ENCODE assay signal across 4 fruit fly cellular contexts in the genomic region with DNA sequence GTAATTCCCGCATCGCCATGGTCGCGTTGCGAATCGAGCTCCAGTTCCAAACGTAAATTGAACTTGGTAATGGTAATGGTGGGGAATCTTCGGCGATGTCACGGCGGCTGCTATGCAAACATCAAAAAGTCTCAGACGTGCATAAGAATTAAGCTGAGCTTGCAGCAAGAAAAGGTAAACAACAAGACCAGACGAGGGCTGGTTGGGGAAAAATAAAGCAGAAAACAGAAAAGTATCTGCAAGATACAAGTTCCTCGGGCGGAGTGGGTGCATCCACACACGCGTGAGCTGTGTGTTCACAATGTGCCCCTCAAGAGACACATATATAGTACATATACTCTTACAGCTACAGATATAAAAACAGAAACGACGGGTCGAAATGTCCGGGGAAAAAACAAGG.
A peak's percentile ranks its signal among the peaks of the same experiment; 100 is the strongest.
TF ChIP-seq lines count a peak whose summit lies in the region.

No protein-coding gene starts in this region.

- TF ChIP-seq CTCF in whole organism, embryonic (GFP tag; optimal IDR thresholded peaks at IDR 0.05; lab: Kevin White, UChicago): no peak

TF ChIP-seq in whole organism, adult, 20 proteins besides CTCF, POLR2A, EP300 and RAD21:
- no peak for TF ChIP-seq cnc (optimal IDR thresholded peaks at IDR 0.05; lab: Kevin White, UChicago)
- no peak for TF ChIP-seq CG7045 (GFP tag; optimal IDR thresholded peaks at IDR 0.05; lab: Kevin White, UChicago)
- no peak for TF ChIP-seq Clk (GFP tag; optimal IDR thresholded peaks at IDR 0.05; lab: Kevin White, UChicago)
- peak; percentile 26 for TF ChIP-seq tj (GFP tag; optimal IDR thresholded peaks at IDR 0.05; lab: Kevin White, UChicago)
- no peak for TF ChIP-seq ovo (GFP tag; optimal IDR thresholded peaks at IDR 0.05; lab: Kevin White, UChicago)
- no peak for TF ChIP-seq CG14711 (tag; optimal IDR thresholded peaks at IDR 0.05; lab: Kevin White, UChicago)

TF ChIP-seq in whole organism, embryonic, 481 proteins besides CTCF, POLR2A, EP300 and RAD21:
- TF ChIP-seq onecut (GFP tag; IDR thresholded peaks at IDR 0.05; lab: Robert Waterston, UW) (no peak), nom (GFP tag; optimal IDR thresholded peaks at IDR 0.05; lab: Kevin White, UChicago) (peak; percentile 35)

TF ChIP-seq in whole organism, prepupa, 60 proteins besides CTCF, POLR2A, EP300 and RAD21:
- TF ChIP-seq CG6854 (GFP tag; optimal IDR thresholded peaks at IDR 0.05; lab: Kevin White, UChicago): no peak
- no peak for TF ChIP-seq fd59A (GFP tag; optimal IDR thresholded peaks at IDR 0.05; lab: Kevin White, UChicago)
- no peak for TF ChIP-seq Hr39 (GFP tag; optimal IDR thresholded peaks at IDR 0.05; lab: Kevin White, UChicago)
- no peak for TF ChIP-seq CG11294 (GFP tag; IDR thresholded peaks at IDR 0.05; lab: Robert Waterston, UW)
- no peak for TF ChIP-seq Smox (GFP tag; optimal IDR thresholded peaks at IDR 0.05; lab: Kevin White, UChicago)
- peak; percentile 18 for TF ChIP-seq spab (GFP tag; optimal IDR thresholded peaks at IDR 0.05; lab: Kevin White, UChicago)
- no peak for TF ChIP-seq CG34406 (GFP tag; optimal IDR thresholded peaks at IDR 0.05; lab: Kevin White, UChicago)
- TF ChIP-seq dsx (GFP tag; optimal IDR thresholded peaks at IDR 0.05; lab: Kevin White, UChicago; ENCODE audit: poor library complexity, severe bottlenecking): peak; percentile 25
- TF ChIP-seq Eip75B (GFP tag; optimal IDR thresholded peaks at IDR 0.05; lab: Kevin White, UChicago): peak; percentile 16
- TF ChIP-seq CG8119 (GFP tag; IDR thresholded peaks at IDR 0.05; lab: Robert Waterston, UW): no peak
- TF ChIP-seq CG4318 (GFP tag; optimal IDR thresholded peaks at IDR 0.05; lab: Kevin White, UChicago): no peak
- TF ChIP-seq salr (GFP tag; optimal IDR thresholded peaks at IDR 0.05; lab: Kevin White, UChicago): no peak
- TF ChIP-seq CG1621 (tag; optimal IDR thresholded peaks at IDR 0.05; lab: Kevin White, UChicago): peak; percentile 50
- TF ChIP-seq topi (GFP tag; optimal IDR thresholded peaks at IDR 0.05; lab: Kevin White, UChicago): no peak
- no peak for TF ChIP-seq Ets96B (tag; optimal IDR thresholded peaks at IDR 0.05; lab: Kevin White, UChicago)
- no peak for TF ChIP-seq Lpt (GFP tag; optimal IDR thresholded peaks at IDR 0.05; lab: Kevin White, UChicago)
- peak; percentile 38 to 59 for TF ChIP-seq ss (GFP tag; optimal IDR thresholded peaks at IDR 0.05; lab: Kevin White, UChicago)
- TF ChIP-seq CG3919 (GFP tag; optimal IDR thresholded peaks at IDR 0.05; lab: Kevin White, UChicago): peak; percentile 1
- no peak for TF ChIP-seq Sox102F (GFP tag; optimal IDR thresholded peaks at IDR 0.05; lab: Kevin White, UChicago)
- no peak for TF ChIP-seq Blimp-1 (GFP tag; optimal IDR thresholded peaks at IDR 0.05; lab: Kevin White, UChicago)
- TF ChIP-seq CG8319 (GFP tag; optimal IDR thresholded peaks at IDR 0.05; lab: Kevin White, UChicago): no peak
- no peak for TF ChIP-seq CG31627 (GFP tag; optimal IDR thresholded peaks at IDR 0.05; lab: Kevin White, UChicago)
- no peak for TF ChIP-seq eg (GFP tag; IDR thresholded peaks at IDR 0.05; lab: Robert Waterston, UW)
- no peak for TF ChIP-seq Gug (GFP tag; IDR thresholded peaks at IDR 0.05; lab: Robert Waterston, UW)
- no peak for TF ChIP-seq Sox14 (GFP tag; optimal IDR thresholded peaks at IDR 0.05; lab: Kevin White, UChicago)
- peak; percentile 43 for TF ChIP-seq CG6808 (GFP tag; optimal IDR thresholded peaks at IDR 0.05; lab: Kevin White, UChicago)
- TF ChIP-seq Ets21C (GFP tag; optimal IDR thresholded peaks at IDR 0.05; lab: Kevin White, UChicago): no peak
- TF ChIP-seq CG10631 (GFP tag; optimal IDR thresholded peaks at IDR 0.05; lab: Kevin White, UChicago): no peak
- no peak for TF ChIP-seq achi (GFP tag; optimal IDR thresholded peaks at IDR 0.05; lab: Kevin White, UChicago)
- TF ChIP-seq svp (GFP tag; lab: Kevin White, UChicago): no peak
- peak; percentile 53 for TF ChIP-seq Eip78C (GFP tag; lab: Kevin White, UChicago)
- TF ChIP-seq vri (GFP tag; optimal IDR thresholded peaks at IDR 0.05; lab: Kevin White, UChicago): no peak
- TF ChIP-seq CG3032 (tag; optimal IDR thresholded peaks at IDR 0.05; lab: Kevin White, UChicago): no peak
- no peak for TF ChIP-seq Eip93F (GFP tag; optimal IDR thresholded peaks at IDR 0.05; lab: Kevin White, UChicago)
- peak; percentile 12 for TF ChIP-seq CG10669 (GFP tag; optimal IDR thresholded peaks at IDR 0.05; lab: Kevin White, UChicago)
- TF ChIP-seq fkh (GFP tag; optimal IDR thresholded peaks at IDR 0.05; lab: Kevin White, UChicago): no peak
- no peak for TF ChIP-seq OdsH (GFP tag; optimal IDR thresholded peaks at IDR 0.05; lab: Kevin White, UChicago)
- TF ChIP-seq Hr38 (GFP tag; optimal IDR thresholded peaks at IDR 0.05; lab: Kevin White, UChicago): no peak
- no peak for TF ChIP-seq CG11902 (GFP tag; optimal IDR thresholded peaks at IDR 0.05; lab: Kevin White, UChicago)

TF ChIP-seq in whole organism, pupa, 21 proteins besides CTCF, POLR2A, EP300 and RAD21:
- peak; percentile 2 for TF ChIP-seq CG8159 (tag; optimal IDR thresholded peaks at IDR 0.05; lab: Kevin White, UChicago)
- TF ChIP-seq CG4496 (GFP tag; IDR thresholded peaks at IDR 0.05; lab: Robert Waterston, UW): no peak
- no peak for TF ChIP-seq rn (GFP tag; IDR thresholded peaks at IDR 0.05; lab: Robert Waterston, UW)
- TF ChIP-seq Snoo (tag; optimal IDR thresholded peaks at IDR 0.05; lab: Kevin White, UChicago): no peak
- no peak for TF ChIP-seq CG8301 (tag; optimal IDR thresholded peaks at IDR 0.05; lab: Kevin White, UChicago)
- TF ChIP-seq CG14655 (GFP tag; optimal IDR thresholded peaks at IDR 0.05; lab: Kevin White, UChicago): no peak
- TF ChIP-seq CG34367 (tag; optimal IDR thresholded peaks at IDR 0.05; lab: Kevin White, UChicago): no peak
- no peak for TF ChIP-seq CG17806 (tag; optimal IDR thresholded peaks at IDR 0.05; lab: Kevin White, UChicago)
- TF ChIP-seq CG13204 (GFP tag; optimal IDR thresholded peaks at IDR 0.05; lab: Kevin White, UChicago): peak; percentile 53
- TF ChIP-seq gl (tag; optimal IDR thresholded peaks at IDR 0.05; lab: Kevin White, UChicago): no peak
- no peak for TF ChIP-seq Pif1B (GFP tag; optimal IDR thresholded peaks at IDR 0.05; lab: Kevin White, UChicago)
- no peak for TF ChIP-seq CG10348 (GFP tag; IDR thresholded peaks at IDR 0.05; lab: Robert Waterston, UW)
- no peak for TF ChIP-seq Ets98B (GFP tag; IDR thresholded peaks at IDR 0.05; lab: Robert Waterston, UW)
- TF ChIP-seq fd96Ca (GFP tag; IDR thresholded peaks at IDR 0.05; lab: Robert Waterston, UW): no peak
- TF ChIP-seq CG15710 (tag; optimal IDR thresholded peaks at IDR 0.05; lab: Kevin White, UChicago): peak; percentile 21
- TF ChIP-seq EcR (GFP tag; optimal IDR thresholded peaks at IDR 0.05; lab: Kevin White, UChicago): peak; percentile 75
- no peak for TF ChIP-seq Pif1A (GFP tag; optimal IDR thresholded peaks at IDR 0.05; lab: Kevin White, UChicago)
